Worm (Caenorhabditis elegans) whole organism, L4 larva: ENCODE results near the gene die-1.
A peak's percentile ranks its signal among the peaks of the same experiment; 100 is the strongest.

ENCODE experiments used
- T20F7.1 ChIP-seq: fragments of 200-800 bp; sonication (Bioruptor generic); optimal IDR thresholded peaks from 2 replicates; lab custom pipeline; 2018; ENCODE audit warnings: mild to moderate bottlenecking, missing genetic modification characterization, missing compliant biosample characterization
- hlh-11 ChIP-seq: fragments of 200-800 bp; sonication (Bioruptor generic); optimal IDR thresholded peaks from 2 replicates; lab custom pipeline; 2018; ENCODE audit warnings: mild to moderate bottlenecking, missing genetic modification characterization, missing compliant biosample characterization
- hlh-30 ChIP-seq: sonication (generic microtip); optimal IDR thresholded peaks from 2 replicates; lab custom pipeline; 2017; ENCODE audit warnings: antibody characterized with exemption, mild to moderate bottlenecking, missing genetic modification characterization, missing compliant biosample characterization; ENCODE audit not compliant: insufficient read depth
- lin-39 ChIP-seq: fragments of 150-350 bp; optimal IDR thresholded peaks from 2 replicates; lab custom pipeline; 2014; ENCODE audit warnings: missing biosample characterization, missing genetic modification reagents, missing genetic modification characterization
- pha-4 ChIP-seq, 2 experiments: fragments of 150-350 bp in 1 of 2; fragments of 200-800 bp in 1 of 2; sonication (Bioruptor generic) in 1 of 2; IDR thresholded peaks in 1 of 2; optimal IDR thresholded peaks in 1 of 2; 2 replicates each; pipeline versions ENCODE4 v1.3.6 to Lab custom; 2014 to 2022; ENCODE audit warnings: missing genetic modification characterization in 2 of 2, missing genetic modification reagents in 2 of 2, missing biosample characterization in 1 of 2, missing compliant biosample characterization in 1 of 2
- unc-62 ChIP-seq, 3 experiments: fragments of 150-350 bp in 1 of 3; sonication (generic microtip); optimal IDR thresholded peaks in 2 of 3; peaks in 1 of 3; 1 replicate in 1 of 3; 2 replicates in 2 of 3; lab custom pipeline; 2014 to 2017; ENCODE audit warnings: missing biosample characterization in 3 of 3, missing genetic modification characterization in 3 of 3, missing genetic modification reagents in 3 of 3, missing genotype in 1 of 3

DNA sequence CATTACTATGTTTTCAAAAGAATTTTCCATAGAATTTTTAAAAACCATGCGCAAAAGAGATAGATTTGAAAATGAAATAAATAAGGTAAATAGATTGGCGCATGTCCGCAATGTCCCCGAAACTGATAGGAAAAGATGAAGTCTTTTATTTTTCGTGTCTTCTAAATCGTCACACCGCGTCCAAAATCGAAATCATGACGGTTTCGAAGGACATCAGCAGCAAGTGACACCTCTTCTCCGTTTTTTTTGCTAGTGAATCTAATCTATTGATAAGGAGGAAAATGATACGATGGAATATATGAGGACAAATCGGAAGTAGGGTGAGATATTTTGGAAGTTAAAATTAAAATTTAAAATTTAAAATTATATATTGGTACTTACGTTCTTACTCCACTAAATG is 6.3 kb upstream of the die-1 start:
- TF ChIP-seq lin-39 (tag; lab: Kevin White, UChicago) = no peak
- TF ChIP-seq hlh-11 (tag; lab: Kevin White, UChicago) = no peak
- no peak for TF ChIP-seq T20F7.1 (GFP tag; lab: Kevin White, UChicago)
- no peak for TF ChIP-seq unc-62 (GFP tag; optimal IDR thresholded peaks at IDR 0.05 in 1 of 2; lab: Kevin White, UChicago)
- no peak for TF ChIP-seq unc-62 (tag; optimal IDR thresholded peaks at IDR 0.05; lab: Kevin White, UChicago)
- no peak for TF ChIP-seq pha-4 (GFP tag; IDR thresholded peaks at IDR 0.05; lab: Robert Waterston, UW)
- no peak for TF ChIP-seq pha-4 (tag; optimal IDR thresholded peaks at IDR 0.05; lab: Kevin White, UChicago)
- peak; percentile 10 for TF ChIP-seq hlh-30 (tag; lab: Kevin White, UChicago)
